Fruit fly (Drosophila melanogaster) whole organism, prepupa: ENCODE results near the gene Grx1.
A peak's percentile ranks its signal among the peaks of the same experiment; 100 is the strongest.

Experiments used
- Blimp-1 ChIP-seq: fragments of 200-800 bp; sonication (Bioruptor generic); optimal IDR thresholded peaks from 3 replicates; lab custom pipeline; 2017; ENCODE audit warnings: missing biosample characterization, missing genetic modification characterization, mild to moderate bottlenecking, moderate library complexity, missing genetic modification reagents
- CG10631 ChIP-seq: fragments of 200-800 bp; sonication (Bioruptor generic); optimal IDR thresholded peaks from 2 replicates; lab custom pipeline; 2016; ENCODE audit warnings: missing biosample characterization, missing genetic modification characterization
- CG10669 ChIP-seq: fragments of 200-800 bp; sonication (Bioruptor generic); optimal IDR thresholded peaks from 3 replicates; lab custom pipeline; 2018; ENCODE audit warnings: missing biosample characterization, mild to moderate bottlenecking, missing genetic modification characterization, moderate library complexity
- CG11902 ChIP-seq: fragments of 200-800 bp; sonication (Bioruptor generic); optimal IDR thresholded peaks from 3 replicates; lab custom pipeline; 2016; ENCODE audit warnings: missing biosample characterization, missing genetic modification characterization
- CG15336 ChIP-seq: fragments of 200-800 bp; sonication (Bioruptor generic); IDR thresholded peaks from 2 replicates; pipeline ENCODE4 v1.3.6; 2022; ENCODE audit warnings: missing biosample characterization, missing genetic modification characterization
- CG1621 ChIP-seq: fragments of 200-800 bp; sonication (Bioruptor generic); optimal IDR thresholded peaks from 3 replicates; lab custom pipeline; 2018; ENCODE audit warnings: missing biosample characterization, mild to moderate bottlenecking, missing genetic modification characterization
- CG16779 ChIP-seq: fragments of 200-800 bp; sonication (Bioruptor generic); optimal IDR thresholded peaks from 3 replicates; lab custom pipeline; 2017; ENCODE audit warnings: missing biosample characterization, mild to moderate bottlenecking, missing genetic modification characterization
- CG3032 ChIP-seq: fragments of 200-800 bp; optimal IDR thresholded peaks from 2 replicates; lab custom pipeline; 2019; ENCODE audit warnings: missing biosample characterization, mild to moderate bottlenecking, missing genetic modification characterization, moderate library complexity
- CG31627 ChIP-seq: fragments of 200-800 bp; sonication (Bioruptor generic); optimal IDR thresholded peaks from 3 replicates; lab custom pipeline; 2016; ENCODE audit warnings: missing biosample characterization, missing genetic modification characterization
- CG32006 ChIP-seq: fragments of 200-800 bp; sonication (Bioruptor generic); optimal IDR thresholded peaks from 3 replicates; lab custom pipeline; 2017; ENCODE audit warnings: missing biosample characterization, mild to moderate bottlenecking, missing genetic modification characterization
- CG6163 ChIP-seq: fragments of 200-800 bp; sonication (Bioruptor generic); IDR thresholded peaks from 3 replicates; pipeline ENCODE4 v1.3.6; 2022; ENCODE audit warnings: missing biosample characterization, missing genetic modification characterization
- CG6792 ChIP-seq: fragments of 200-800 bp; sonication (Bioruptor generic); optimal IDR thresholded peaks from 3 replicates; lab custom pipeline; 2016; ENCODE audit warnings: missing biosample characterization, missing genetic modification characterization
- CG6854 ChIP-seq: fragments of 200-800 bp; sonication (Bioruptor generic); optimal IDR thresholded peaks from 2 replicates; lab custom pipeline; 2017; ENCODE audit warnings: missing biosample characterization, mild to moderate bottlenecking, missing genetic modification characterization
- CG7368 ChIP-seq: fragments of 200-800 bp; sonication (Bioruptor generic); optimal IDR thresholded peaks from 3 replicates; lab custom pipeline; 2016; ENCODE audit warnings: missing biosample characterization, missing genetic modification characterization
- CG8319 ChIP-seq: fragments of 200-800 bp; sonication (Bioruptor generic); optimal IDR thresholded peaks from 3 replicates; lab custom pipeline; 2016; ENCODE audit warnings: missing biosample characterization, missing genetic modification characterization
- CG8632 ChIP-seq: fragments of 200-800 bp; sonication (Bioruptor generic); optimal IDR thresholded peaks from 3 replicates; lab custom pipeline; 2016; ENCODE audit warnings: missing biosample characterization, missing genetic modification characterization
- Eip78C ChIP-seq: fragments of 200-800 bp; sonication (Bioruptor generic); peaks from one replicate; lab custom pipeline; 2016; ENCODE audit warnings: missing biosample characterization, missing genetic modification characterization
- Ets21C ChIP-seq: fragments of 200-800 bp; sonication (Bioruptor generic); optimal IDR thresholded peaks from 3 replicates; lab custom pipeline; 2016; ENCODE audit warnings: missing biosample characterization, missing genetic modification characterization
- Ets96B ChIP-seq: fragments of 200-800 bp; optimal IDR thresholded peaks from 2 replicates; lab custom pipeline; 2019; ENCODE audit warnings: missing biosample characterization, mild to moderate bottlenecking, missing genetic modification characterization, moderate library complexity
- Hr39 ChIP-seq: fragments of 200-800 bp; sonication (Bioruptor generic); optimal IDR thresholded peaks from 2 replicates; lab custom pipeline; 2016; ENCODE audit warnings: missing biosample characterization, missing genetic modification characterization
- Lpt ChIP-seq: fragments of 200-800 bp; sonication (Bioruptor generic); optimal IDR thresholded peaks from 3 replicates; lab custom pipeline; 2016; ENCODE audit warnings: missing biosample characterization, missing genetic modification characterization
- Met ChIP-seq: fragments of 200-800 bp; sonication (Bioruptor generic); optimal IDR thresholded peaks from 3 replicates; lab custom pipeline; 2016; ENCODE audit warnings: missing biosample characterization, missing genetic modification characterization
- Smox ChIP-seq: fragments of 200-800 bp; sonication (Bioruptor generic); optimal IDR thresholded peaks from 3 replicates; lab custom pipeline; 2016; ENCODE audit warnings: missing biosample characterization, missing genetic modification characterization
- Sox102F ChIP-seq: fragments of 200-800 bp; sonication (Bioruptor generic); optimal IDR thresholded peaks from 2 replicates; lab custom pipeline; 2016; ENCODE audit warnings: missing biosample characterization, mild to moderate bottlenecking, missing genetic modification characterization
- Sox14 ChIP-seq: fragments of 200-800 bp; sonication (Bioruptor generic); optimal IDR thresholded peaks from 3 replicates; lab custom pipeline; 2016; ENCODE audit warnings: missing biosample characterization, missing genetic modification characterization
- achi ChIP-seq: fragments of 200-800 bp; sonication (Bioruptor generic); optimal IDR thresholded peaks from 3 replicates; lab custom pipeline; 2016; ENCODE audit warnings: missing biosample characterization, missing genetic modification characterization
- acj6 ChIP-seq: fragments of 200-800 bp; sonication (Bioruptor generic); optimal IDR thresholded peaks from 3 replicates; lab custom pipeline; 2016; ENCODE audit warnings: missing biosample characterization, missing genetic modification characterization
- dac ChIP-seq: fragments of 200-800 bp; sonication (Bioruptor generic); optimal IDR thresholded peaks from 2 replicates; lab custom pipeline; 2017; ENCODE audit warnings: missing biosample characterization, mild to moderate bottlenecking, missing genetic modification characterization
- dsx ChIP-seq: fragments of 200-800 bp; optimal IDR thresholded peaks from 3 replicates; lab custom pipeline; 2019; ENCODE audit warnings: missing biosample characterization, mild to moderate bottlenecking, missing genetic modification characterization, moderate library complexity; ENCODE audit not compliant: poor library complexity, severe bottlenecking
- eg ChIP-seq: fragments of 200-800 bp; sonication (Bioruptor generic); IDR thresholded peaks from 3 replicates; pipeline ENCODE4 v1.3.6; 2022; ENCODE audit warnings: missing biosample characterization, missing genetic modification characterization
- fd59A ChIP-seq: fragments of 200-800 bp; sonication (Bioruptor generic); optimal IDR thresholded peaks from 2 replicates; lab custom pipeline; 2017; ENCODE audit warnings: missing biosample characterization, mild to moderate bottlenecking, missing genetic modification characterization, missing genetic modification reagents
- fd85E ChIP-seq: fragments of 200-800 bp; sonication (Bioruptor generic); optimal IDR thresholded peaks from 3 replicates; lab custom pipeline; 2016; ENCODE audit warnings: missing biosample characterization, missing genetic modification characterization
- fkh ChIP-seq: fragments of 200-800 bp; sonication (Bioruptor generic); optimal IDR thresholded peaks from 3 replicates; lab custom pipeline; 2017; ENCODE audit warnings: missing biosample characterization, mild to moderate bottlenecking, missing genetic modification characterization, moderate library complexity
- lz ChIP-seq: fragments of 200-800 bp; sonication (Bioruptor generic); optimal IDR thresholded peaks from 3 replicates; lab custom pipeline; 2016; ENCODE audit warnings: missing biosample characterization, missing genetic modification characterization
- net ChIP-seq: fragments of 200-800 bp; sonication (Bioruptor generic); optimal IDR thresholded peaks from 3 replicates; lab custom pipeline; 2016; ENCODE audit warnings: missing biosample characterization, missing genetic modification characterization
- salr ChIP-seq, 2 experiments: fragments of 200-800 bp; sonication (Bioruptor generic); optimal IDR thresholded peaks; 3 replicates each; lab custom pipeline; 2016 to 2018; ENCODE audit warnings: missing biosample characterization in 2 of 2, missing genetic modification characterization in 2 of 2, mild to moderate bottlenecking in 1 of 2
- ss ChIP-seq, 2 experiments: fragments of 200-800 bp; sonication (Bioruptor generic); optimal IDR thresholded peaks; 2 replicates in 1 of 2; 3 replicates in 1 of 2; lab custom pipeline; 2017 to 2018; ENCODE audit warnings: mild to moderate bottlenecking in 2 of 2, missing biosample characterization in 2 of 2, missing genetic modification characterization in 2 of 2, moderate library complexity in 1 of 2
- vri ChIP-seq: fragments of 200-800 bp; sonication (Bioruptor generic); optimal IDR thresholded peaks from 3 replicates; lab custom pipeline; 2016; ENCODE audit warnings: missing biosample characterization, mild to moderate bottlenecking, missing genetic modification characterization

The Grx1 gene

DNA sequence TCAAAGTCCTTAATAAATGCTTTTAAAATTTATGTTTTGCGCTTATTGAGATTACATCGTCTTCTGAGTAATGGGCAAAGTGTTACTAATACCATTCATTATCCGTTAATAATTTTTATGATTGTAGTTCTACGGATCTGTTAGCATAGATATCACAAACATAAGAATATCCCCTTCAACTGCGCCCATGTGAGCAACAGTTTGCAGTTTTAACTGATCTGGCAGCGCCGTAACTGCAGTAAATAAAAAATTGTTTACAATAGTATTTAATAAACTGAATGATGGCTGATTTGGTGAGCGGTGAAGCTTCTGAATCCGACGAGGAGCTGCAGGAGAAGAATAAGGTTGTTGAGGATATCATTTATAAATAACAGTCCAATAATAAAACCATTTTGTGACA is 997 bp downstream of the Grx1 start, which contains the start of gene Blos3 (continued):
- no peak for TF ChIP-seq Met (GFP tag; lab: Kevin White, UChicago)
- TF ChIP-seq Lpt (GFP tag; lab: Kevin White, UChicago), result no peak
- TF ChIP-seq CG11902 (GFP tag; lab: Kevin White, UChicago), result peak; percentile 41
- peak; percentile 58 for TF ChIP-seq Sox14 (GFP tag; lab: Kevin White, UChicago)
- TF ChIP-seq dac (GFP tag; lab: Kevin White, UChicago), result no peak
- TF ChIP-seq Ets21C (GFP tag; lab: Kevin White, UChicago), result no peak
- TF ChIP-seq CG8319 (GFP tag; lab: Kevin White, UChicago), result peak; percentile 11
- TF ChIP-seq CG6792, result peak; percentile 50
- TF ChIP-seq CG3032, result peak; percentile 40
- no peak for TF ChIP-seq CG16779 (tag; lab: Kevin White, UChicago)
- TF ChIP-seq net (GFP tag; lab: Kevin White, UChicago), result no peak
- TF ChIP-seq achi (GFP tag; lab: Kevin White, UChicago), result no peak
- no peak for TF ChIP-seq CG32006 (GFP tag; lab: Kevin White, UChicago)
- TF ChIP-seq Ets96B, result peak; percentile 20
- no peak for TF ChIP-seq ss (GFP tag; optimal IDR thresholded peaks at IDR 0.05; lab: Kevin White, UChicago)
- no peak for TF ChIP-seq CG6854 (GFP tag; lab: Kevin White, UChicago)
- no peak for TF ChIP-seq vri (GFP tag; lab: Kevin White, UChicago)
- TF ChIP-seq fd59A (GFP tag; lab: Kevin White, UChicago), result no peak
- no peak for TF ChIP-seq Sox102F (GFP tag; lab: Kevin White, UChicago)
- TF ChIP-seq CG31627 (GFP tag; lab: Kevin White, UChicago), result peak; percentile 77
- no peak for TF ChIP-seq CG10669 (GFP tag; lab: Kevin White, UChicago)

DNA sequence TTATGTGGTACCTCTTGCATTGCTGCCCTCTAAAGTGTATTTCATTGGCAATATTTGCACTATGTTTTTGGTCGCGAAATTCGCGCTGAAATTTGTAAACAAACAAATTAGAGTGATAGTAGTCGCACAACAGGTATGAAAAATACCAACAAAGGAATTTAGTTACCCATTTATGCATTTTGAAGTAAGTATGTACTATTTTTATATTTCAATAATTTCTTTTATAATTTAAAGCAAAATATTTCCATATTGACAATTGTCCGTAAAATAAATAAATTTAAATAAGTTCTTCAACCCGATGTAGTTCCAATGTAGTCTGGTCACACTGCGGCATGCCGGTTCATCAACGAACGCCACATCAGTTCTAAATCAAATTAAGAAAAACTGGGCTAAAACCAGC is 3.4 kb downstream of the Grx1 start, which contains the start of the genes Rad9 and Uggt:
Gene Rad9 (minus strand): TSS at position 114 of the 400 bp plus-strand sequence.
Gene Uggt (plus strand): TSS at position 308 of the 400 bp plus-strand sequence.
- peak; percentile 82 for TF ChIP-seq fkh (GFP tag; lab: Kevin White, UChicago)
- TF ChIP-seq Ets96B, result no peak
- TF ChIP-seq eg (GFP tag; lab: Robert Waterston, UW), result no peak
- no peak for TF ChIP-seq CG10669 (GFP tag; lab: Kevin White, UChicago)
- TF ChIP-seq vri (GFP tag; lab: Kevin White, UChicago), result no peak
- no peak for TF ChIP-seq Met (GFP tag; lab: Kevin White, UChicago)
- TF ChIP-seq CG10631 (GFP tag; lab: Kevin White, UChicago), result peak; percentile 20
- TF ChIP-seq CG32006 (GFP tag; lab: Kevin White, UChicago), result no peak
- TF ChIP-seq CG6163 (GFP tag; lab: Robert Waterston, UW), result no peak
- no peak for TF ChIP-seq Hr39 (GFP tag; lab: Kevin White, UChicago)
- no peak for TF ChIP-seq CG6792

DNA sequence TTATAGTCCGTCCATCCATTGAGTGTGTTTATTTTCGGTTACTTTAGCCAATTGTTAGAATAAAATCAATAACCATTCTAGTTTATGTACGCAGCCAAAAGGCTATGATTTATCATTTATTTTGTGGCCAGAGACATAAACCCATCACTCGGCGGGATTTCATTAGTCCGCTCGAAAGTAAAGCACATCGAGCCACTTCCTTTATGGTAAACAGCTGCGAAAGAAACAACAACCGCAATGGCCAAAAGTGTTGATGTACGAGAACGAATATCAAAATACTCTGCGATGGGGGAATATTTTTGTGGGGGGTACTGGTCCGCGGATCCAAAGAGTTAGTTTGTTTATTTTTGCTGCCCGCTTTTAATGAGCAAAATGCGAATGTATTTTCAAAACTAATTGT is 12.6 kb downstream of the Grx1 start:
- TF ChIP-seq CG7368 (GFP tag; lab: Kevin White, UChicago) (no peak), fkh (GFP tag; lab: Kevin White, UChicago) (no peak), fd85E (no peak), acj6 (no peak), CG10669 (GFP tag; lab: Kevin White, UChicago) (no peak), achi (GFP tag; lab: Kevin White, UChicago) (no peak), CG15336 (GFP tag; lab: Robert Waterston, UW) (no peak), CG1621 (no peak), lz (GFP tag; lab: Kevin White, UChicago) (no peak), Blimp-1 (GFP tag; lab: Kevin White, UChicago) (no peak), salr (GFP tag; optimal IDR thresholded peaks at IDR 0.05; lab: Kevin White, UChicago) (no peak), Eip78C (no peak), CG8632 (GFP tag; lab: Kevin White, UChicago) (no peak), dsx (GFP tag; lab: Kevin White, UChicago) (no peak), Smox (GFP tag; lab: Kevin White, UChicago) (no peak)
